Worm (Caenorhabditis elegans) whole organism, L2 larva: ENCODE results near the gene aco-2.
A peak's percentile ranks its signal among the peaks of the same experiment; 100 is the strongest.

Experiments
- C34F6.9 ChIP-seq: fragments of 150-350 bp; optimal IDR thresholded peaks from 2 replicates; lab custom pipeline; 2014; ENCODE audit warnings: missing biosample characterization, missing genetic modification characterization
- R02D3.7 ChIP-seq: fragments of 150-350 bp; optimal IDR thresholded peaks from 2 replicates; lab custom pipeline; 2014; ENCODE audit warnings: missing biosample characterization, missing genetic modification characterization
- ZK546.5 ChIP-seq: sonication (generic microtip); optimal IDR thresholded peaks from 2 replicates; lab custom pipeline; 2017; ENCODE audit warnings: missing biosample characterization, missing genetic modification characterization
- alr-1 ChIP-seq: fragments of 150-350 bp; optimal IDR thresholded peaks from 2 replicates; lab custom pipeline; 2014; ENCODE audit warnings: missing biosample characterization, missing genetic modification characterization
- ama-1 ChIP-seq: fragments of 150-350 bp; optimal IDR thresholded peaks from 2 replicates; lab custom pipeline; 2018; ENCODE audit warnings: inconsistent platforms
- blmp-1 ChIP-seq: sonication (generic microtip); optimal IDR thresholded peaks from 2 replicates; lab custom pipeline; 2017; ENCODE audit warnings: missing genetic modification characterization, mild to moderate bottlenecking, missing compliant biosample characterization, antibody characterized with exemption, moderate library complexity; ENCODE audit not compliant: insufficient read depth
- ceh-16 ChIP-seq: fragments of 150-350 bp; optimal IDR thresholded peaks from 2 replicates; lab custom pipeline; 2014; ENCODE audit warnings: missing biosample characterization, missing genetic modification characterization
- ceh-82 ChIP-seq: fragments of 150-350 bp; optimal IDR thresholded peaks from 2 replicates; lab custom pipeline; 2014; ENCODE audit warnings: missing biosample characterization, missing genetic modification characterization
- dmd-4 ChIP-seq: sonication (generic microtip); optimal IDR thresholded peaks from 2 replicates; lab custom pipeline; 2017; ENCODE audit warnings: missing biosample characterization, missing genetic modification characterization
- elt-1 ChIP-seq: fragments of 150-350 bp; optimal IDR thresholded peaks from 2 replicates; lab custom pipeline; 2014; ENCODE audit warnings: missing biosample characterization, missing genetic modification characterization
- lin-11 ChIP-seq: fragments of 150-350 bp; sonication (generic microtip); optimal IDR thresholded peaks from 2 replicates; lab custom pipeline; 2014; ENCODE audit warnings: missing biosample characterization, missing genetic modification characterization, inconsistent platforms, mixed read lengths
- lsy-2 ChIP-seq, 2 experiments: fragments of 150-350 bp in 1 of 2; sonication (generic microtip) in 1 of 2; optimal IDR thresholded peaks; 2 replicates each; lab custom pipeline; 2014 to 2017; ENCODE audit warnings: missing biosample characterization in 2 of 2, missing genetic modification characterization in 2 of 2
- mab-5 ChIP-seq: fragments of 150-350 bp; optimal IDR thresholded peaks from 2 replicates; lab custom pipeline; 2014; ENCODE audit warnings: missing biosample characterization, missing genetic modification characterization
- nhr-10 ChIP-seq: sonication (generic microtip); optimal IDR thresholded peaks from 2 replicates; lab custom pipeline; 2017; ENCODE audit warnings: missing biosample characterization, missing genetic modification characterization
- nhr-12 ChIP-seq: fragments of 150-350 bp; optimal IDR thresholded peaks from 2 replicates; lab custom pipeline; 2014; ENCODE audit warnings: missing biosample characterization, missing genetic modification characterization
- nhr-129 ChIP-seq: fragments of 150-350 bp; optimal IDR thresholded peaks from 2 replicates; lab custom pipeline; 2014; ENCODE audit warnings: missing biosample characterization, missing genetic modification characterization
- nhr-77 ChIP-seq: fragments of 150-350 bp; optimal IDR thresholded peaks from 2 replicates; lab custom pipeline; 2014; ENCODE audit warnings: missing biosample characterization, missing genetic modification characterization
- peb-1 ChIP-seq: fragments of 150-350 bp; optimal IDR thresholded peaks from 2 replicates; lab custom pipeline; 2014; ENCODE audit warnings: missing biosample characterization, missing genetic modification characterization
- sem-4 ChIP-seq: fragments of 150-350 bp; optimal IDR thresholded peaks from 2 replicates; lab custom pipeline; 2014; ENCODE audit warnings: missing biosample characterization, missing genetic modification reagents, missing genetic modification characterization
- skn-1 ChIP-seq: sonication (generic microtip); optimal IDR thresholded peaks from 2 replicates; lab custom pipeline; 2017; ENCODE audit warnings: missing biosample characterization, missing genetic modification characterization
- unc-39 ChIP-seq: fragments of 150-350 bp; optimal IDR thresholded peaks from 2 replicates; lab custom pipeline; 2014; ENCODE audit warnings: missing biosample characterization, missing genetic modification characterization
- zag-1 ChIP-seq: fragments of 150-350 bp; optimal IDR thresholded peaks from 2 replicates; lab custom pipeline; 2014; ENCODE audit warnings: missing biosample characterization, missing genetic modification characterization
- ztf-1 ChIP-seq: fragments of 200-800 bp; sonication (Bioruptor generic); conservative IDR thresholded peaks from 2 replicates; pipeline ENCODE4 v1.3.6; 2022; ENCODE audit warnings: missing genetic modification characterization, missing compliant biosample characterization
- ztf-4 ChIP-seq: fragments of 150-350 bp; optimal IDR thresholded peaks from 2 replicates; lab custom pipeline; 2014; ENCODE audit warnings: missing biosample characterization, missing genetic modification characterization

Gene aco-2

DNA sequence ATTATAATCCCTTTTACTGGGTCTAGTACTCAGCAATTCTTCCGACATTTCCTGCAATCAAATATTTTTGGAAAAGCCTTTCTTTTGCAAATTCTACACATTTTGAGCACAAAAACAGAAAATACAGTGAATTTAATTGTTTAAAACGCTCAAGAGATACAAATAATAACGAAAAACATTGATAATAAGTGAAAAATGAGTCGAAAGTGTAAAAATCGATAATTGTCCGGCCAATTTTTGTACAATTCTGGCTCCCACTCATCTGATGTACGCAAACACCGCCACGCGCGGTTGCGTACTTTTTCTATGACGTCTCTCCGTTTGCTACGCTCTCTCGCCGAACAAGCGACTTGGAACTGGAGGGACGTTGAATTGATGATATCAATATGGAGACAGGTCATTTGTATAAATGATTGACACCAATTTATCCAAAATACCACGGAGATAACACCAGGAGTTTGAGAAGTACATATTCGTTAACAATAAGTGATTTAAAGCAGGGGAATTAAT, 47.4 kb downstream of the aco-2 start, which contains the start of gene lin-36 (continued):
- TF ChIP-seq lsy-2 (tag; optimal IDR thresholded peaks at IDR 0.05; lab: Kevin White, UChicago) (peak; percentile 77 to 92), mab-5 (tag; lab: Kevin White, UChicago) (peak; percentile 63), nhr-12 (no peak), unc-39 (no peak), ZK546.5 (no peak), R02D3.7 (tag; lab: Kevin White, UChicago) (no peak), ztf-4 (tag; lab: Kevin White, UChicago) (no peak), ztf-1 (no peak), peb-1 (tag; lab: Kevin White, UChicago) (no peak), ama-1 (lab: Kevin White, UChicago) (no peak), nhr-129 (tag; lab: Kevin White, UChicago) (peak; percentile 82), nhr-10 (no peak), lin-11 (tag; lab: Kevin White, UChicago) (peak; percentile 51), ceh-16 (tag; lab: Kevin White, UChicago) (peak; percentile 58), blmp-1 (tag; lab: Kevin White, UChicago) (no peak), skn-1 (peak; percentile 44)
- TF ChIP-seq, all 48 proteins: peak for 20

DNA sequence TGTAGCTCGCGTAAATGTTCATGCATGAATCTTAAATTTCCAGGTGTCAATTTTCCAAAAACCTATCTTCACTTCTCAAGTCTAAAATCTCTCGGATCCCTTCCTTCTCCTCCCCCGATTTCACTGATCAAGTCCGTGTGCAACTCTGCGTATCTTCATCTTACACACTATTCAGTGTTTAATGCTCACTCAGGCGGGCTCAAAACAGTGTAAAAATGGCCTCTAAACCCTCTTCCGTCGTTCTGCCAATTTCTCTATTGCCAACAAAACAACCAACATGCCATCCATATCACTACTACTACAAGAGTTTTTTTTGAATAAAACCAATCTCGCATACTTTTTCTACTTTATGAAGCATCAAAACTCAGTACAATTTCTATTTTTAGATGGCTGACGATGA, 48.6 kb downstream of the aco-2 start, which contains the start of gene F44B9.2:
Gene F44B9.2 (plus strand): TSS at position 387 of the 400 bp plus-strand sequence.
- TF ChIP-seq C34F6.9 (tag; lab: Kevin White, UChicago) (no peak), nhr-77 (tag; lab: Kevin White, UChicago) (no peak), peb-1 (tag; lab: Kevin White, UChicago) (no peak), sem-4 (tag; lab: Kevin White, UChicago) (no peak), alr-1 (tag; lab: Kevin White, UChicago) (no peak), dmd-4 (tag; lab: Kevin White, UChicago) (no peak), mab-5 (tag; lab: Kevin White, UChicago) (no peak), ztf-1 (no peak), ceh-82 (tag; lab: Kevin White, UChicago) (no peak), elt-1 (tag; lab: Kevin White, UChicago) (no peak), zag-1 (no peak), nhr-10 (no peak)
